Fruit fly (Drosophila melanogaster): ENCODE data around the gene CG1236.

The CG1236 gene

dm6 chr3R:5778731-5779593, 42.4 kb downstream of the CG1236 start, which contains the start of gene jagn (continued):
- peak; percentile 31 for TF ChIP-seq CG13894 (tag; optimal IDR thresholded peaks at IDR 0.05)
- peak; percentile 10 for TF ChIP-seq ERR (GFP tag; optimal IDR thresholded peaks at IDR 0.05)
- TF ChIP-seq sens-2 (GFP tag; IDR thresholded peaks at IDR 0.05), result no peak
- peak; percentile 2 for TF ChIP-seq CG15011 (GFP tag; optimal IDR thresholded peaks at IDR 0.05)
- TF ChIP-seq sr (GFP tag; IDR thresholded peaks at IDR 0.05), result no peak
- peak; percentile 14 for TF ChIP-seq CG3995 (GFP tag; optimal IDR thresholded peaks at IDR 0.05)
- TF ChIP-seq Mes4 (GFP tag; optimal IDR thresholded peaks at IDR 0.05), result peak; percentile 56
- peak; percentile 35 for TF ChIP-seq CG1792 (GFP tag; optimal IDR thresholded peaks at IDR 0.05)
- no peak for TF ChIP-seq CG17568 (GFP tag; optimal IDR thresholded peaks at IDR 0.05)
- no peak for TF ChIP-seq kah (GFP tag; optimal IDR thresholded peaks at IDR 0.05)
- no peak for TF ChIP-seq sd (tag; optimal IDR thresholded peaks at IDR 0.05)
- TF ChIP-seq Fer3 (tag; optimal IDR thresholded peaks at IDR 0.05), result peak; percentile 62
- TF ChIP-seq jing (GFP tag; optimal IDR thresholded peaks at IDR 0.05), result no peak
- no peak for TF ChIP-seq Ravus (GFP tag; IDR thresholded peaks at IDR 0.05)
- TF ChIP-seq pho (GFP tag; optimal IDR thresholded peaks at IDR 0.05), result peak; percentile 81
- TF ChIP-seq CG8765 (GFP tag; IDR thresholded peaks at IDR 0.05), result peak; percentile 57; the same call in 1 of the 2 replicates
- no peak for TF ChIP-seq fd102C (GFP tag; optimal IDR thresholded peaks at IDR 0.05)
- TF ChIP-seq Neu2 (GFP tag; optimal IDR thresholded peaks at IDR 0.05; ENCODE audit: borderline replicate concordance), result no peak
- TF ChIP-seq Vsx1 (GFP tag; optimal IDR thresholded peaks at IDR 0.05), result peak; percentile 17
- no peak for TF ChIP-seq CG5180 (GFP tag; optimal IDR thresholded peaks at IDR 0.05)
- peak; percentile 62 for TF ChIP-seq CG17829 (tag; optimal IDR thresholded peaks at IDR 0.05)
- TF ChIP-seq CG10147 (GFP tag; optimal IDR thresholded peaks at IDR 0.05), result no peak
- TF ChIP-seq H15 (GFP tag; IDR thresholded peaks at IDR 0.05), result peak; percentile 33; the same call in 1 of the 3 replicates
- no peak for TF ChIP-seq usp (GFP tag; optimal IDR thresholded peaks at IDR 0.05)
- TF ChIP-seq Elba2 (GFP tag; optimal IDR thresholded peaks at IDR 0.05), result no peak
- 0 out of 2 replicates have a peak, but pooled peaks have one; percentile 27 for TF ChIP-seq CG16779 (GFP tag; IDR thresholded peaks at IDR 0.05)
- TF ChIP-seq E2f1 (GFP tag; IDR thresholded peaks at IDR 0.05), result peak; percentile 58
- no peak for TF ChIP-seq sima (GFP tag; optimal IDR thresholded peaks at IDR 0.05)
- no peak for TF ChIP-seq Hr78 (GFP tag; optimal IDR thresholded peaks at IDR 0.05)
- peak; percentile 46 for TF ChIP-seq HmgZ (tag; optimal IDR thresholded peaks at IDR 0.05)
- peak; percentile 34 for TF ChIP-seq Oli (tag; optimal IDR thresholded peaks at IDR 0.05)
- TF ChIP-seq HLH3B (GFP tag; IDR thresholded peaks at IDR 0.05), result 0 out of 2 replicates have a peak, but pooled peaks have one; percentile 29
- TF ChIP-seq bbx (GFP tag; IDR thresholded peaks at IDR 0.05; ENCODE audit: partially characterized antibody), result peak; percentile 100
- no peak for TF ChIP-seq eyg (GFP tag; optimal IDR thresholded peaks at IDR 0.05)
- peak; percentile 100 for TF ChIP-seq hb (GFP tag; IDR thresholded peaks at IDR 0.05; ENCODE audit: partially characterized antibody)
- 0 out of 3 replicates have a peak, but pooled peaks have one; percentile 13 for TF ChIP-seq CG11695 (GFP tag; IDR thresholded peaks at IDR 0.05)
- TF ChIP-seq CG17612 (GFP tag; IDR thresholded peaks at IDR 0.05), result no peak
- peak; percentile 45 for TF ChIP-seq CG10366 (GFP tag; IDR thresholded peaks at IDR 0.05)
- TF ChIP-seq CG15601 (tag; optimal IDR thresholded peaks at IDR 0.05), result peak; percentile 53
- no peak for TF ChIP-seq CG8478 (optimal IDR thresholded peaks at IDR 0.05)
- peak; percentile 49 for TF ChIP-seq CG18262 (tag; optimal IDR thresholded peaks at IDR 0.05)
- peak; percentile 34 for TF ChIP-seq exex (tag; optimal IDR thresholded peaks at IDR 0.05)
- TF ChIP-seq lab (GFP tag; optimal IDR thresholded peaks at IDR 0.05), result peak; percentile 63
- peak; percentile 41 for TF ChIP-seq Mad (GFP tag; optimal IDR thresholded peaks at IDR 0.05)
- TF ChIP-seq Jarid2 (GFP tag; optimal IDR thresholded peaks at IDR 0.05), result peak; percentile 53
- peak; percentile 53 for TF ChIP-seq CG8290 (GFP tag; optimal IDR thresholded peaks at IDR 0.05)
- TF ChIP-seq CG8290 (tag; optimal IDR thresholded peaks at IDR 0.05), result peak in 1 of 2 experiments; percentile 75
- TF ChIP-seq CG2116 (GFP tag; optimal IDR thresholded peaks at IDR 0.05), result peak; percentile 76
- TF ChIP-seq CG13624 (GFP tag; optimal IDR thresholded peaks at IDR 0.05), result peak; percentile 68

Measured in whole organism, embryonic.